Fruit fly (Drosophila melanogaster): Measurements from ENCODE around the gene CG14053.

The CG14053 gene

DNA sequence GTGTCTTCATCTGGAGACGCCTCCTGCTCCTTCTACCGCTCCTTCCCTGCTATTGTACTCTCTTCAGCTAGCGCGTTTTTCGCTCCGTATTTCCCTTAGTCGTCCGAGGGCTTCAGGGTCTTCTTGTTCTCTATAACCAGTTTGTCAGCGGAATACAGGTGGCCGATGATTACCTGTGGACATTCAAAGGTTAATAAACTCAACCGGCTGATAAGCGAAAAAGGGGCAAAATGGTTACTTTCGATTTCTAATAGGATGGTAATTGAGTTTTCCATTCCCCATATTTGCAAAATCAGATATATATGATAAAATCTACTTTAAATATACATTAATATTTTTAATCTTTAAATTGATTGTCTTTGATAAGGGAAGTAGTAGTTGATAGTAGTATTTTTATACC is 45.0 kb downstream of the CG14053 start:
- TF ChIP-seq shn (GFP tag; optimal IDR thresholded peaks at IDR 0.05) (no peak), ro (GFP tag; IDR thresholded peaks at IDR 0.05) (no peak), vvl (GFP tag; IDR thresholded peaks at IDR 0.05) (no peak), sisA (GFP tag; IDR thresholded peaks at IDR 0.05) (no peak), trem (tag; optimal IDR thresholded peaks at IDR 0.05) (no peak), CG9932 (GFP tag; IDR thresholded peaks at IDR 0.05) (no peak), CrebB (tag; optimal IDR thresholded peaks at IDR 0.05) (no peak), vfl (GFP tag; optimal IDR thresholded peaks at IDR 0.05) (no peak), Myb (GFP tag; optimal IDR thresholded peaks at IDR 0.05) (no peak), dpn (GFP tag; optimal IDR thresholded peaks at IDR 0.05) (no peak), bbx (GFP tag; IDR thresholded peaks at IDR 0.05; ENCODE audit: partially characterized antibody) (no peak)

DNA sequence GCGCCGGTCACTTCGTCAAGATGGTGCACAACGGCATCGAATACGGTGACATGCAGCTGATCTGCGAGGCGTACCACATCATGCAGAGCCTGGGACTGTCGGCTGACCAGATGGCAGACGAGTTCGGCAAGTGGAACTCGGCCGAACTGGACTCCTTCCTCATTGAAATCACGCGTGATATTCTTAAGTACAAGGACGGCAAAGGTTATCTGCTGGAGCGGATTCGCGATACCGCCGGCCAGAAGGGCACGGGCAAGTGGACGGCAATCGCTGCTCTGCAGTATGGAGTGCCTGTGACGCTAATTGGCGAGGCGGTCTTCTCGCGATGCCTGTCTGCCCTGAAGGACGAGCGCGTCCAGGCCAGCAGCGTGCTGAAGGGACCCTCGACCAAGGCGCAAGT is 46.2 kb downstream of the CG14053 start:
- TF ChIP-seq Med (GFP tag) (peak; percentile 13), ssp (GFP tag; IDR thresholded peaks at IDR 0.05) (no peak)

DNA sequence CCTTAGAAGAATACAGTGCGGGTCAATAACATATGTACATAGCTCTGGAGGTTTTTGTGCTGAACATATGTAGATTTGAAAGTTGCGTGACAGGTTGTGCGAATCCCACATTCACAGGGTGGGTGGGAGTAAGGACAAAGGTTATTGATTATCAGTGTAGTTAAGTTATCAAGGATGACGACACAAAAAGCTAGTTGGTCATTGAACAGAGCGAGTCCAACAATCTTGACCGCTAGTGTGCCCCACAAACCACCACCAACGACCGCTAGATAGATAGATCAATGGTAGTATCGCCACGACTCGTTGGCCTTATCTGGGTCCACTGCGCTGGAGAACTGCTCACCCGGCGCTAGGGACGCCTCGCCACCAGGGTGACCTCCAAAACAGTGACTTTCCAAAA is 47.1 kb downstream of the CG14053 start:
- TF ChIP-seq CG4404 (GFP tag; IDR thresholded peaks at IDR 0.05) (0 out of 2 replicates have a peak, but pooled peaks have one; percentile 6), CG15269 (tag; optimal IDR thresholded peaks at IDR 0.05) (no peak), CG11398 (GFP tag; optimal IDR thresholded peaks at IDR 0.05) (no peak), CG17568 (GFP tag; optimal IDR thresholded peaks at IDR 0.05) (no peak), CG43689 (GFP tag; IDR thresholded peaks at IDR 0.05) (no peak), jing (GFP tag; optimal IDR thresholded peaks at IDR 0.05) (no peak), ase (GFP tag; IDR thresholded peaks at IDR 0.05) (no peak), CG6272 (GFP tag; IDR thresholded peaks at IDR 0.05) (no peak), abd-A (tag; optimal IDR thresholded peaks at IDR 0.05) (no peak), zfh2 (GFP tag; optimal IDR thresholded peaks at IDR 0.05) (no peak), CG12071 (GFP tag; optimal IDR thresholded peaks at IDR 0.05) (no peak), Sox100B (GFP tag; optimal IDR thresholded peaks at IDR 0.05) (no peak), Oaz (GFP tag; IDR thresholded peaks at IDR 0.05) (no peak), hkb (optimal IDR thresholded peaks at IDR 0.05) (no peak), hkb (GFP tag; IDR thresholded peaks at IDR 0.05) (peak; percentile 38; the same call in 1 of the 2 replicates), bsh (GFP tag; optimal IDR thresholded peaks at IDR 0.05) (peak in 1 of 2 experiments; percentile 26), CG31365 (tag; optimal IDR thresholded peaks at IDR 0.05) (peak; percentile 17), knrl (GFP tag; IDR thresholded peaks at IDR 0.05; ENCODE audit: partially characterized antibody) (no peak), CG14667 (GFP tag; IDR thresholded peaks at IDR 0.05) (no peak), CG32532 (GFP tag; IDR thresholded peaks at IDR 0.05) (peak; percentile 11; the same call in 1 of the 2 replicates), CG14441 (GFP tag; IDR thresholded peaks at IDR 0.05) (no peak), gsb-n (tag; optimal IDR thresholded peaks at IDR 0.05) (no peak), dm (GFP tag; optimal IDR thresholded peaks at IDR 0.05) (no peak), Ptx1 (GFP tag; IDR thresholded peaks at IDR 0.05) (peak; percentile 30; the same call in 1 of the 2 replicates), Kr (GFP tag; optimal IDR thresholded peaks at IDR 0.05) (no peak), CG15479 (GFP tag; optimal IDR thresholded peaks at IDR 0.05) (no peak), tgo (GFP tag; IDR thresholded peaks at IDR 0.05) (no peak), Camta (GFP tag; optimal IDR thresholded peaks at IDR 0.05) (no peak), CG16863 (GFP tag; optimal IDR thresholded peaks at IDR 0.05) (no peak), kah (GFP tag; optimal IDR thresholded peaks at IDR 0.05) (no peak), HLH54F (GFP tag; optimal IDR thresholded peaks at IDR 0.05) (no peak), Ravus (GFP tag; IDR thresholded peaks at IDR 0.05) (no peak), CG11085 (GFP tag; IDR thresholded peaks at IDR 0.05) (no peak), croc (GFP tag; conservative IDR thresholded peaks at IDR 0.05) (no peak), zf30C (GFP tag; optimal IDR thresholded peaks at IDR 0.05) (no peak), CG7745 (tag; optimal IDR thresholded peaks at IDR 0.05) (no peak), slbo (GFP tag; IDR thresholded peaks at IDR 0.05) (0 out of 2 replicates have a peak, but pooled peaks have one; percentile 15), otp (GFP tag; IDR thresholded peaks at IDR 0.05) (no peak)
